Fruit fly (Drosophila melanogaster) whole organism, pupa: ENCODE data around the gene Jhbp2.

ENCODE experiments used
- CG10348 ChIP-seq: fragments of 200-800 bp; sonication (Bioruptor generic); IDR thresholded peaks from 2 replicates; pipeline ENCODE4 v1.3.6; 2022; ENCODE audit warnings: missing biosample characterization, missing genetic modification characterization
- CG12605 ChIP-seq: fragments of 200-800 bp; sonication (Bioruptor generic); IDR thresholded peaks from 2 replicates; pipeline ENCODE4 v1.3.6; 2022; ENCODE audit warnings: missing biosample characterization, missing genetic modification characterization
- CG13204 ChIP-seq: fragments of 200-800 bp; sonication (Bioruptor generic); optimal IDR thresholded peaks from 2 replicates; lab custom pipeline; 2018; ENCODE audit warnings: missing biosample characterization, mild to moderate bottlenecking, missing genetic modification characterization, moderate library complexity
- CG14655 ChIP-seq: fragments of 200-800 bp; sonication (Bioruptor generic); optimal IDR thresholded peaks from 3 replicates; lab custom pipeline; 2017; ENCODE audit warnings: mild to moderate bottlenecking, missing biosample characterization, missing genetic modification reagents, missing genetic modification characterization
- CG15710 ChIP-seq: fragments of 200-800 bp; sonication (Bioruptor generic); optimal IDR thresholded peaks from 2 replicates; lab custom pipeline; 2018; ENCODE audit warnings: missing biosample characterization, mild to moderate bottlenecking, missing genetic modification characterization, moderate library complexity
- CG17806 ChIP-seq: fragments of 200-800 bp; sonication (Bioruptor generic); optimal IDR thresholded peaks from 2 replicates; lab custom pipeline; 2018; ENCODE audit warnings: missing biosample characterization, mild to moderate bottlenecking, missing genetic modification characterization, moderate library complexity
- CG32121 ChIP-seq: fragments of 200-800 bp; sonication (Bioruptor generic); IDR thresholded peaks from 2 replicates; pipeline ENCODE4 v1.3.6; 2022; ENCODE audit warnings: missing biosample characterization, missing genetic modification characterization
- CG34367 ChIP-seq: fragments of 200-800 bp; sonication (Bioruptor generic); optimal IDR thresholded peaks from 2 replicates; lab custom pipeline; 2018; ENCODE audit warnings: missing biosample characterization, mild to moderate bottlenecking, missing genetic modification characterization
- CG4496 ChIP-seq: fragments of 200-800 bp; sonication (Bioruptor generic); IDR thresholded peaks from 3 replicates; pipeline ENCODE4 v1.3.6; 2022; ENCODE audit warnings: missing biosample characterization, missing genetic modification characterization
- CG8159 ChIP-seq: fragments of 200-800 bp; sonication (Bioruptor generic); optimal IDR thresholded peaks from 3 replicates; lab custom pipeline; 2018; ENCODE audit warnings: missing biosample characterization, mild to moderate bottlenecking, missing genetic modification characterization, moderate library complexity
- CG8301 ChIP-seq: fragments of 200-800 bp; sonication (Bioruptor generic); optimal IDR thresholded peaks from 2 replicates; lab custom pipeline; 2018; ENCODE audit warnings: missing biosample characterization, mild to moderate bottlenecking, missing genetic modification characterization
- CG9948 ChIP-seq: fragments of 200-800 bp; sonication (Bioruptor generic); optimal IDR thresholded peaks from 2 replicates; lab custom pipeline; 2018; ENCODE audit warnings: missing biosample characterization, mild to moderate bottlenecking, missing genetic modification characterization, moderate library complexity
- D1 ChIP-seq: fragments of 200-800 bp; sonication (Bioruptor generic); optimal IDR thresholded peaks from 2 replicates; lab custom pipeline; 2018; ENCODE audit warnings: missing biosample characterization, mild to moderate bottlenecking, missing genetic modification characterization, moderate library complexity
- EcR ChIP-seq: fragments of 200-800 bp; sonication (Bioruptor generic); optimal IDR thresholded peaks from 3 replicates; lab custom pipeline; 2019; ENCODE audit warnings: missing biosample characterization, missing genetic modification characterization, mild to moderate bottlenecking, moderate library complexity, missing genetic modification reagents
- Ets98B ChIP-seq: fragments of 200-800 bp; sonication (Bioruptor generic); IDR thresholded peaks from 2 replicates; pipeline ENCODE4 v1.3.6; 2022; ENCODE audit warnings: missing biosample characterization, missing genetic modification characterization
- Pif1A ChIP-seq: fragments of 200-800 bp; sonication (Bioruptor generic); optimal IDR thresholded peaks from 3 replicates; lab custom pipeline; 2016; ENCODE audit warnings: missing biosample characterization, missing genetic modification characterization
- Pif1B ChIP-seq: fragments of 200-800 bp; sonication (Bioruptor generic); optimal IDR thresholded peaks from 3 replicates; lab custom pipeline; 2016; ENCODE audit warnings: missing biosample characterization, missing genetic modification characterization
- Snoo ChIP-seq: fragments of 200-800 bp; sonication (Bioruptor generic); optimal IDR thresholded peaks from 3 replicates; lab custom pipeline; 2017; ENCODE audit warnings: missing biosample characterization, mild to moderate bottlenecking, missing genetic modification characterization, inconsistent platforms
- fd96Ca ChIP-seq: fragments of 200-800 bp; sonication (Bioruptor generic); IDR thresholded peaks from 3 replicates; pipeline ENCODE4 v1.3.6; 2022; ENCODE audit warnings: missing biosample characterization, missing genetic modification characterization
- gl ChIP-seq: fragments of 200-800 bp; sonication (Bioruptor generic); optimal IDR thresholded peaks from 2 replicates; lab custom pipeline; 2018; ENCODE audit warnings: missing biosample characterization, mild to moderate bottlenecking, missing genetic modification characterization
- rn ChIP-seq: fragments of 200-800 bp; sonication (Bioruptor generic); IDR thresholded peaks from 2 replicates; pipeline ENCODE4 v1.3.6; 2022; ENCODE audit warnings: missing biosample characterization, missing genetic modification characterization

The Jhbp2 gene

DNA sequence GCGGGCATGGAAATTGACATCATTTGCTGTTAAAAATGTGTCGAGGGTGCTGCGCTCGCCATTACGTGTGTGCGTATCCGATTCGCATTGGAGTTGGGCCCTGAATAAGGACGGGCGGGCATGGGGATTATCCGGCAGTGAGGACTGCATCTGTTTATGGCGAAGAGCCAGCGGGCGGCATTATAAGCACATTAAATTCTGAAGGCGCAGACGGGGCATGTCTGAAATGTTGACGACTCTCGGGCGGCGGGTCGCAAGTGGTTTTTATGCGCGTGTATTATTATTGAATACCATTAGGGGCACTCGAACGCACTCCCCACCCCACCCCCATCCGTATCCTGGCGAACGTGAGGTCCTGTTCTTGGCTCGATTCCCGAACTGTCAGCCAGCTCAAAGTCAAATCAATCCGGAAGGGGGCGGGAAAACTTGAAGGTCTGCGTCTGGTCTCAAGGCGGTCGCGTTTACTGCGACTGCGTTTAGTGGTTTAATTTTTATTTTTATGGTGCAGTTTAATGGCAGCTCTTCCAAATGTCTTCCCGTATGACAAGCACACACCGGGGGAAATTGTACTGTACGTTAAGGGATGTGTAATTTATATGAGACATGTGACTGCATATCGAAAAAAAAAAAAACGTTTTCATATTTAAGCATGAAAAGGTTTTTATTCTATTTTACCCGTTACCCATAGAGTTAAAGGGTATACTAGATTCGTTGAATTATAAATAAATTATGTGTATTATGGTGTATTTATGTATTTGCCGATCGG lies 17.3 kb upstream of the Jhbp2 start:
- TF ChIP-seq CG12605 (GFP tag; lab: Robert Waterston, UW), result no peak
- TF ChIP-seq Pif1A (GFP tag; lab: Kevin White, UChicago), result no peak
- TF ChIP-seq CG13204 (GFP tag; lab: Kevin White, UChicago), result peak; percentile 25

DNA sequence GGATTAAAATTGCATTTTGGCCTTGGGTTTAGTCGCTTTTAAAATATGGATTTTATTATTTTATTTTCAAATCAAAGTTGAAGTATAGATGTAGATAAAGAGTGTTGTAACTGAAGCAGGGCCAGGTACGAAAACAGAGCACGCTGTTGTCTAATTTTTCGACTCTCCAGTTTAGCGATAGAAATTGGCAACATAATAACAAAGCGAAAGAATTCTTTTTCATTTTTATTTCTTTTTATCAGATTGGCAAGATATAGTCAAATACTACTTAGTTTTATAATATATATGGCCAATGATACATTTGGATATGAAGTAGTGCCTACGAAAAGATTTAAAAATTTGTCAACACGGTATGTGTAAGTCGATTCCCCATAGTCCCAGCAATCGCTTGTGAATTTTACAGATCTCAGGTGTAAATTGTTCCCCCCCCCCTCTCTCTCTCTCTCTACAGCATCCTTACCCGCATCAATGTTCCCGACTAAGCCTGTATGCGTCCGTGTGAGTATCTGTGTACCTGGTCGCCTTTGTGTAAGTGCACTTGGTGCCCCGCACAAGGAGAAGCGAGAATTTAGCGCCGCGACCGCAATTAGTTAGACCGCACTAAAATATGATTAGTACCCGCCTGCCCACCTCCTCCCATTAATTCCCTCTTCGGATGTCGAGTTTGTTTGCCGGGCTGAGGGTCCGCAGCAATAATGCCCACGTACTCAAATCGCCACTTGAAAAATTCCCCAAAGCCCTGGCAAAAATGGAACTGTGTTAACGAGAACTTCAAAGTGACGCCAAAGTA lies 14.9 kb upstream of the Jhbp2 start:
- peak; percentile 43 for TF ChIP-seq CG14655 (GFP tag; lab: Kevin White, UChicago)
- TF ChIP-seq EcR, result no peak

DNA sequence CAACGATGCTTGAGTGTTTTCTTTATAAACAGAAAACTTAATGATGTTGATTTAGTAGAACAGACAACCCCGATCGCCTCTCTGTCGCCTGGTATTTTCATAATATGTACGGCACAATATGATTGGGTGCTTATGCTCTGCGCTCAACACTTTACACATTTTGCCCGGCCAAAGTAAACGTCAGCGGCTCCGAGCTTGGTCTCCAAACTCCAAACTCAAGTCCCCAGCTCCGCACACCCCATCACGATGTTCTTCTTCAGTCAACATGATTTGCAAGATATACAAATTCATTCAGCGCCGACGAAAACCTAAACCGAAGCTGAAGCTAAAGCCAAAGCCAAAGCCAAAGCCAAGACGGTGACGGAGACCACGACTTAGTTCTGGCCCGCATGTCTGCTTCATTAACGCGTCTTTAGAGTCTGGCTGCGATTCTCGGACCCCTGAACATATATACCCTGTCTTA lies 14.2 kb upstream of the Jhbp2 start:
- TF ChIP-seq CG4496 (GFP tag; lab: Robert Waterston, UW), result 0 out of 3 replicates have a peak, but pooled peaks have one; percentile 7
- TF ChIP-seq gl (tag; lab: Kevin White, UChicago), result no peak

DNA sequence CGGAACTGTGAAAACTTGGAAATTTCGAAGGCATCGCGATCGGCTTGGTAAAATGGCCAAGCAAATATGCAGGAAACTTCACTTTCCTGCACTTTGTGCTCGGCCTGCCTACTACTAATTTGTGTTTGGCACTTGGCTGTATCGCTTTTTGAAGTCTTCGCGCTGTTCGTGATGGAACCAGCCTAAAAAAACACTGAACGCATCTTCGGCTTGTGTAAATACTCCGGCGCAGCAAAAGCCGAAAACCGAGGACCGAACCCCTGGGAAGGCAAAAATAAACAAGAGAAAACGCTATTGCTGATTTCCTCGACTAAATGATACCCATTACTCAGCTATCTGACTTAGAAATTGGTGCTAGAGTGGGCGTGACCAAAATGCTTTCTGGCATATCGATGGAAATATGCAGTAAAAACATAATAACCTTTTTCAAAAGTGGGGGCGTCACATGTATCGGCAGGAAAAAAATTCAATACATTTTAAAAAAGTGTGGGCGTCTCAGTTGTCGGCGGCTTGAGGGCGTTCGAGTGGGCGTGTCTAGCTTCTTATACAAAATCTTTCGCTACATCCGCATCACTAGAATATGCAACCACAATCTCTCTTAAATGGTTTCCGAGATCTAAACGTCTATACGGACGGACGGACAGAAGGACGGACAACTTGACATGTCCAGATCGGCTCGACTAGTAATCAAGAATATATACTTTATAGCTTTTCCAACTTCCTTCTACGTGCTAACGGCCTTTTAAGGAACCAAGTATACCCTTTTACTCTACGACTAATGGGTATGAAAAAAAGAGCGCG lies 13.6 kb upstream of the Jhbp2 start:
- no peak for TF ChIP-seq Ets98B (GFP tag; lab: Robert Waterston, UW)
- no peak for TF ChIP-seq CG4496 (GFP tag; lab: Robert Waterston, UW)
- TF ChIP-seq fd96Ca (GFP tag; lab: Robert Waterston, UW), result no peak
- TF ChIP-seq Pif1A (GFP tag; lab: Kevin White, UChicago), result peak; percentile 3
- TF ChIP-seq Pif1B (GFP tag; lab: Kevin White, UChicago), result no peak
- TF ChIP-seq EcR, result no peak
- peak; percentile 14 for TF ChIP-seq CG8301 (tag; lab: Kevin White, UChicago)
- no peak for TF ChIP-seq CG10348 (GFP tag; lab: Robert Waterston, UW)
- TF ChIP-seq CG13204 (GFP tag; lab: Kevin White, UChicago), result no peak
- peak; percentile 12 for TF ChIP-seq CG8159 (tag; lab: Kevin White, UChicago)
- TF ChIP-seq rn (GFP tag; lab: Robert Waterston, UW), result no peak
- TF ChIP-seq CG9948 (tag; lab: Kevin White, UChicago), result peak; percentile 15

dm6 chr3R:4973762-4974369 lies 12.7 kb upstream of the Jhbp2 start:
- TF ChIP-seq fd96Ca (GFP tag; lab: Robert Waterston, UW), result no peak
- TF ChIP-seq D1 (tag; lab: Kevin White, UChicago), result no peak
- TF ChIP-seq Pif1A (GFP tag; lab: Kevin White, UChicago), result peak; percentile 42
- TF ChIP-seq CG4496 (GFP tag; lab: Robert Waterston, UW), result no peak
- TF ChIP-seq Ets98B (GFP tag; lab: Robert Waterston, UW), result peak; percentile 18; the same call in 1 of the 2 replicates
- no peak for TF ChIP-seq CG12605 (GFP tag; lab: Robert Waterston, UW)
- no peak for TF ChIP-seq rn (GFP tag; lab: Robert Waterston, UW)
- TF ChIP-seq EcR, result no peak
- peak; percentile 24 for TF ChIP-seq CG15710
- peak; percentile 34 for TF ChIP-seq Pif1B (GFP tag; lab: Kevin White, UChicago)
- TF ChIP-seq CG8159 (tag; lab: Kevin White, UChicago), result peak; percentile 50
- TF ChIP-seq CG13204 (GFP tag; lab: Kevin White, UChicago), result peak; percentile 45
- TF ChIP-seq Snoo (tag; lab: Kevin White, UChicago), result no peak
- peak; percentile 38 for TF ChIP-seq CG9948 (tag; lab: Kevin White, UChicago)
- TF ChIP-seq CG14655 (GFP tag; lab: Kevin White, UChicago), result peak; percentile 34
- TF ChIP-seq gl (tag; lab: Kevin White, UChicago), result no peak
- TF ChIP-seq CG17806 (tag; lab: Kevin White, UChicago), result peak; percentile 2
- TF ChIP-seq CG32121 (GFP tag; lab: Robert Waterston, UW), result no peak
- TF ChIP-seq CG34367 (tag; lab: Kevin White, UChicago), result peak; percentile 14
- no peak for TF ChIP-seq CG10348 (GFP tag; lab: Robert Waterston, UW)
- peak; percentile 29 for TF ChIP-seq CG8301 (tag; lab: Kevin White, UChicago)
